Worm (Caenorhabditis elegans): Measurements from ENCODE around the gene fzy-1.

The fzy-1 gene

DNA sequence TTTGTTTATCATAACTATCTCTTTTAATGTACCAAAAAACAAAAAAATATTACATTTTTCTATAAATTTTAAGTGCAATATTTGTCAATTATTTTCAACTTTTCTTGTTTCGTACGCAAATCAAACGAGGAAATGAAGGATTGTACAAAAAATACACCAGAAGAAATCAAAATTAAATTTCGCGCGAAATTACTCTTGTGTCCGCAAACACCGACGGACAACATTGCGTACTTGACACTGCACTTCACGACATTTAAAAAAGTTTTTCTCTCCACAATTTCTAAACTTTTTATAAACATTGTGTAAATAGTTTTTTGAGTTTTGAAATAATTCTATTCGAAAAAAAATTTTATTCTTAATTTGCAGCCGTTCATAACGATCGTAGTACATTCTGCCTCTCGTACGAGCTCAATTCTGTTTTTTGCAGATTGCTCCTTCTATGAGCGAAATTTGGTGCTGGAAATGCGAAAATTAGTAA, 26.6 kb upstream of the fzy-1 start, which contains the start of gene mrps-16 (continued):
- TF ChIP-seq dpl-1 (GFP tag; optimal IDR thresholded peaks at IDR 0.05) (peak; percentile 71), snpc-1.1 (tag; optimal IDR thresholded peaks at IDR 0.05; ENCODE audit: insufficient read depth) (peak; percentile 17), lsl-1 (GFP tag; optimal IDR thresholded peaks at IDR 0.05) (peak; percentile 40), ZK185.1 (tag; optimal IDR thresholded peaks at IDR 0.05; ENCODE audit: poor library complexity, severe bottlenecking) (peak; percentile 54), F33H1.4 (GFP tag; IDR thresholded peaks at IDR 0.05) (peak; percentile 42), madf-6 (GFP tag; IDR thresholded peaks at IDR 0.05) (peak; percentile 83), Y53F4B.3 (GFP tag; IDR thresholded peaks at IDR 0.05) (no peak)

- TF ChIP-seq lir-1 (GFP tag; conservative IDR thresholded peaks at IDR 0.05) = no peak
- no peak for TF ChIP-seq aptf-2 (GFP tag; conservative IDR thresholded peaks at IDR 0.05)
- TF ChIP-seq gei-17 (GFP tag; optimal IDR thresholded peaks at IDR 0.05) = no peak
- TF ChIP-seq tlf-1 (GFP tag; optimal IDR thresholded peaks at IDR 0.05) = no peak
- TF ChIP-seq F49E8.2 (tag; optimal IDR thresholded peaks at IDR 0.05; ENCODE audit: insufficient read depth) = no peak
- no peak for TF ChIP-seq him-1 (tag; optimal IDR thresholded peaks at IDR 0.05)
- no peak for TF ChIP-seq lin-54 (GFP tag; optimal IDR thresholded peaks at IDR 0.05)
Observed at ce11 chrII:5474946-5475345, 25.6 kb upstream of the fzy-1 start, which contains the start of gene ilcr-2. TSS of gene ilcr-2 (plus strand) at chrII:5475246.

- no peak for TF ChIP-seq mcd-1 (GFP tag; IDR thresholded peaks at IDR 0.05)
- no peak for TF ChIP-seq him-1 (tag; optimal IDR thresholded peaks at IDR 0.05)
- TF ChIP-seq hsf-1 (GFP tag; IDR thresholded peaks at IDR 0.05) = no peak
- no peak for TF ChIP-seq ceh-27 (GFP tag; optimal IDR thresholded peaks at IDR 0.05)
- TF ChIP-seq snpc-1.3 (tag; optimal IDR thresholded peaks at IDR 0.05; ENCODE audit: insufficient read depth) = no peak
- TF ChIP-seq Y53G8AR.9 (GFP tag; conservative IDR thresholded peaks at IDR 0.05) = no peak
- no peak for TF ChIP-seq ceh-40 (GFP tag; IDR thresholded peaks at IDR 0.05)
- no peak for TF ChIP-seq T07F8.4 (tag; optimal IDR thresholded peaks at IDR 0.05)
- TF ChIP-seq snpc-3.4 (tag; optimal IDR thresholded peaks at IDR 0.05) = no peak
- no peak for TF ChIP-seq aptf-3 (GFP tag; IDR thresholded peaks at IDR 0.05)
- TF ChIP-seq dox-1 (GFP tag; IDR thresholded peaks at IDR 0.05) = no peak
- no peak for TF ChIP-seq dpl-1 (GFP tag; optimal IDR thresholded peaks at IDR 0.05)
- TF ChIP-seq sdz-38 (tag; optimal IDR thresholded peaks at IDR 0.05) = no peak
- no peak for TF ChIP-seq nhr-27 (tag; optimal IDR thresholded peaks at IDR 0.05)
- no peak for TF ChIP-seq ceh-79 (tag; optimal IDR thresholded peaks at IDR 0.05)
- TF ChIP-seq F49E8.2 (tag; optimal IDR thresholded peaks at IDR 0.05; ENCODE audit: insufficient read depth) = no peak
- no peak for TF ChIP-seq B0035.1 (tag; optimal IDR thresholded peaks at IDR 0.05)
- no peak for TF ChIP-seq ccch-3 (GFP tag; optimal IDR thresholded peaks at IDR 0.05)
- TF ChIP-seq madf-6 (GFP tag; IDR thresholded peaks at IDR 0.05) = no peak
- TF ChIP-seq ztf-6 (GFP tag; IDR thresholded peaks at IDR 0.05) = no peak
Observed at ce11 chrII:5478318-5478717, 22.3 kb upstream of the fzy-1 start, which contains the start of gene F56D1.1. TSS of gene F56D1.1 (plus strand) at chrII:5478618.

DNA sequence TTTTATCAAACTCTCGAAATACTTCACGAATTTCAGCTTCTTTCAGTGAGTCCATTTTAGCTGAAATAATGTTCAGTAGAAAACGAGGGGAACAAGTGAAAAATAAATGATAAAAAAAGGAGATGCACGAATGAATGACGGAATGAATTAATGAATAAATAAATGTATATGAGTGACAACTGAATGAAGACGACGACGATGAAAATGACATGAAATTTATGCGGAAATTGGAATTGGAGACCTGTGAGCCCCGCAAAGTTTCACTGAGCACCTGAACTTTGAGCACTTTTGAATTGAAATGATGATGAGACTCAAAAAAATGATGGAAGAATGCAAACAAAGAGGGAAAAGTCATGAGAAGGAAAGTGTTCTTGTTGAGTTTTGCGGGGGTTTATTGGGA, 18.6 kb upstream of the fzy-1 start, which contains the start of gene cal-8:
Gene cal-8 (minus strand): TSS at position 60 of the 400 bp plus-strand sequence.
- TF ChIP-seq tbp1 (GFP tag; optimal IDR thresholded peaks at IDR 0.05) (no peak), attf-5 (GFP tag; optimal IDR thresholded peaks at IDR 0.05) (no peak), hsf-1 (GFP tag; IDR thresholded peaks at IDR 0.05) (no peak), madf-10 (tag; optimal IDR thresholded peaks at IDR 0.05) (no peak), mes-4 (tag; optimal IDR thresholded peaks at IDR 0.05) (no peak), ekl-4 (GFP tag; IDR thresholded peaks at IDR 0.05) (no peak), fkh-3 (tag; optimal IDR thresholded peaks at IDR 0.05) (no peak), snpc-3.4 (tag; optimal IDR thresholded peaks at IDR 0.05) (no peak), F55B11.4 (tag; optimal IDR thresholded peaks at IDR 0.05; ENCODE audit: borderline replicate concordance, insufficient read depth) (no peak)

Data from whole organism, young adult.